Worm (Caenorhabditis elegans) whole organism, L2 larva: ENCODE results near the gene cri-2.

ENCODE experiments used
- R02D3.7 ChIP-seq: fragments of 150-350 bp; optimal IDR thresholded peaks from 2 replicates; lab custom pipeline; 2014; ENCODE audit warnings: missing biosample characterization, missing genetic modification characterization
- Y55F3AM.14 ChIP-seq: fragments of 200-800 bp; sonication (Bioruptor generic); optimal IDR thresholded peaks from 2 replicates; lab custom pipeline; 2018; ENCODE audit warnings: mild to moderate bottlenecking, missing genetic modification characterization, missing compliant biosample characterization
- ZK546.5 ChIP-seq: sonication (generic microtip); optimal IDR thresholded peaks from 2 replicates; lab custom pipeline; 2017; ENCODE audit warnings: missing biosample characterization, missing genetic modification characterization
- alr-1 ChIP-seq: fragments of 150-350 bp; optimal IDR thresholded peaks from 2 replicates; lab custom pipeline; 2014; ENCODE audit warnings: missing biosample characterization, missing genetic modification characterization
- ama-1 ChIP-seq: fragments of 150-350 bp; optimal IDR thresholded peaks from 2 replicates; lab custom pipeline; 2018; ENCODE audit warnings: inconsistent platforms
- blmp-1 ChIP-seq: sonication (generic microtip); optimal IDR thresholded peaks from 2 replicates; lab custom pipeline; 2017; ENCODE audit warnings: missing genetic modification characterization, mild to moderate bottlenecking, missing compliant biosample characterization, antibody characterized with exemption, moderate library complexity; ENCODE audit not compliant: insufficient read depth
- ceh-16 ChIP-seq: fragments of 150-350 bp; optimal IDR thresholded peaks from 2 replicates; lab custom pipeline; 2014; ENCODE audit warnings: missing biosample characterization, missing genetic modification characterization
- ceh-82 ChIP-seq: fragments of 150-350 bp; optimal IDR thresholded peaks from 2 replicates; lab custom pipeline; 2014; ENCODE audit warnings: missing biosample characterization, missing genetic modification characterization
- crh-2 ChIP-seq: sonication (generic microtip); optimal IDR thresholded peaks from 2 replicates; lab custom pipeline; 2017; ENCODE audit warnings: missing biosample characterization, missing genetic modification characterization
- dmd-4 ChIP-seq: sonication (generic microtip); optimal IDR thresholded peaks from 2 replicates; lab custom pipeline; 2017; ENCODE audit warnings: missing biosample characterization, missing genetic modification characterization
- elt-1 ChIP-seq: fragments of 150-350 bp; optimal IDR thresholded peaks from 2 replicates; lab custom pipeline; 2014; ENCODE audit warnings: missing biosample characterization, missing genetic modification characterization
- elt-3 ChIP-seq: sonication (generic microtip); optimal IDR thresholded peaks from 2 replicates; lab custom pipeline; 2017; ENCODE audit warnings: missing biosample characterization, missing genetic modification characterization
- fos-1 ChIP-seq: fragments of 150-350 bp; optimal IDR thresholded peaks from 2 replicates; lab custom pipeline; 2014; ENCODE audit warnings: missing biosample characterization, missing genetic modification characterization
- gmeb-1 ChIP-seq: fragments of 150-350 bp; optimal IDR thresholded peaks from 2 replicates; lab custom pipeline; 2014; ENCODE audit warnings: missing biosample characterization, missing genetic modification characterization
- lin-13 ChIP-seq: fragments of 150-350 bp; optimal IDR thresholded peaks from 2 replicates; lab custom pipeline; 2014; ENCODE audit warnings: missing biosample characterization, missing genetic modification reagents, missing genetic modification characterization
- lsy-2 ChIP-seq, 2 experiments: fragments of 150-350 bp in 1 of 2; sonication (generic microtip) in 1 of 2; optimal IDR thresholded peaks; 2 replicates each; lab custom pipeline; 2014 to 2017; ENCODE audit warnings: missing biosample characterization in 2 of 2, missing genetic modification characterization in 2 of 2
- nhr-10 ChIP-seq: sonication (generic microtip); optimal IDR thresholded peaks from 2 replicates; lab custom pipeline; 2017; ENCODE audit warnings: missing biosample characterization, missing genetic modification characterization
- nhr-12 ChIP-seq: fragments of 150-350 bp; optimal IDR thresholded peaks from 2 replicates; lab custom pipeline; 2014; ENCODE audit warnings: missing biosample characterization, missing genetic modification characterization
- nhr-129 ChIP-seq: fragments of 150-350 bp; optimal IDR thresholded peaks from 2 replicates; lab custom pipeline; 2014; ENCODE audit warnings: missing biosample characterization, missing genetic modification characterization
- nhr-21 ChIP-seq: fragments of 150-350 bp; optimal IDR thresholded peaks from 2 replicates; lab custom pipeline; 2014; ENCODE audit warnings: missing biosample characterization, missing genetic modification characterization
- nhr-23 ChIP-seq: fragments of 150-350 bp; optimal IDR thresholded peaks from 2 replicates; lab custom pipeline; 2014; ENCODE audit warnings: missing biosample characterization, missing genetic modification reagents, missing genetic modification characterization
- nhr-237 ChIP-seq: fragments of 150-350 bp; optimal IDR thresholded peaks from 2 replicates; lab custom pipeline; 2014; ENCODE audit warnings: missing biosample characterization, missing genetic modification characterization
- nhr-25 ChIP-seq: fragments of 150-350 bp; sonication (generic microtip); optimal IDR thresholded peaks from 3 replicates; lab custom pipeline; 2014; ENCODE audit warnings: missing biosample characterization, missing genetic modification characterization
- nhr-77 ChIP-seq: fragments of 150-350 bp; optimal IDR thresholded peaks from 2 replicates; lab custom pipeline; 2014; ENCODE audit warnings: missing biosample characterization, missing genetic modification characterization
- peb-1 ChIP-seq: fragments of 150-350 bp; optimal IDR thresholded peaks from 2 replicates; lab custom pipeline; 2014; ENCODE audit warnings: missing biosample characterization, missing genetic modification characterization
- sem-4 ChIP-seq: fragments of 150-350 bp; optimal IDR thresholded peaks from 2 replicates; lab custom pipeline; 2014; ENCODE audit warnings: missing biosample characterization, missing genetic modification reagents, missing genetic modification characterization
- skn-1 ChIP-seq: sonication (generic microtip); optimal IDR thresholded peaks from 2 replicates; lab custom pipeline; 2017; ENCODE audit warnings: missing biosample characterization, missing genetic modification characterization
- sma-3 ChIP-seq: sonication (generic microtip); optimal IDR thresholded peaks from 2 replicates; lab custom pipeline; 2016; ENCODE audit warnings: missing genetic modification reagents, missing genetic modification characterization, missing compliant biosample characterization
- snpc-4 ChIP-seq: fragments of 150-350 bp; optimal IDR thresholded peaks from 2 replicates; lab custom pipeline; 2014; ENCODE audit warnings: missing biosample characterization, missing genetic modification characterization
- unc-39 ChIP-seq: fragments of 150-350 bp; optimal IDR thresholded peaks from 2 replicates; lab custom pipeline; 2014; ENCODE audit warnings: missing biosample characterization, missing genetic modification characterization
- unc-55 ChIP-seq: fragments of 150-350 bp; sonication (generic microtip); optimal IDR thresholded peaks from 3 replicates; lab custom pipeline; 2014; ENCODE audit warnings: missing biosample characterization, missing genetic modification reagents, missing genetic modification characterization
- zag-1 ChIP-seq: fragments of 150-350 bp; optimal IDR thresholded peaks from 2 replicates; lab custom pipeline; 2014; ENCODE audit warnings: missing biosample characterization, missing genetic modification characterization
- ztf-1 ChIP-seq: fragments of 200-800 bp; sonication (Bioruptor generic); conservative IDR thresholded peaks from 2 replicates; pipeline ENCODE4 v1.3.6; 2022; ENCODE audit warnings: missing genetic modification characterization, missing compliant biosample characterization
- ztf-11 ChIP-seq: sonication (generic microtip); optimal IDR thresholded peaks from 2 replicates; lab custom pipeline; 2017; ENCODE audit warnings: missing biosample characterization, missing genetic modification characterization
- ztf-4 ChIP-seq: fragments of 150-350 bp; optimal IDR thresholded peaks from 2 replicates; lab custom pipeline; 2014; ENCODE audit warnings: missing biosample characterization, missing genetic modification characterization

cri-2 gene

DNA sequence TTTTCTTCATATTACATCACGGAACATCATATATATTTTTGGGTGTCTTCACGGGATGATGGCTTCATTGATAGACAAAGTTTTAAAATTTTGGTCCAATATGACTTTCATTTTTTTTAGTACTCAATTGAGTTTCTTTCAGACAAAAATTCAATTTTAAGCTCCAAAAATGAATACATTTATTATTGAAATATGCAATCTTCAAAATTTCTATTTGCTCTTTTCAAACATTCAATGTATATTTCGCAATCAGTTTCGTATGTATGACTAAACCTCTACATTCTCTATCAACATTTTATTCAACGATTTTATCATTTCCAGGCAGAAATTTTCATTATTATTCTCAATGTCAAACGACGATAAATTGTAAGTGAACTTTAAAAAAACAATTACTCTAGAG is 18.2 kb upstream of the cri-2 start, which contains the start of gene srp-8:
srp-8 (plus strand) TSS at position 301 of the 400 bp plus-strand sequence.
- no peak for TF ChIP-seq peb-1

DNA sequence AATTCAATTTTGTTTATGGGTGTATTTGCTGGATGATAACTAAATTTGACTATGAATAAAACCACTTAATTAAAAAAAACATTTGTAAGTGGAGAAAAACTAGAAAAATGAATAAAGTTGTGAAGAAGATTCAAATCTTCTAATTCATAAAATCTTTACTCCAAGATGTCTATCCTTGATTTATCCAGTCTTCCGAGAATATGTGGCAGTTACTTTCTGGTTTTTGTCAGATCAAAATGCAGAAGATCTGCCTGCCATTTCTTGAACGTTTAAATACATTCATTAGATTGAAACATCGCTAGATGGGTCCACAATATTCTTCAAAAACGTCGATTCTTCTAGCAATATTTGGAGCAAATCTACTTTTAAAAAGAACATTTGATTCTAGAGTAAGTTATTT is 15.9 kb upstream of the cri-2 start, which contains the start of gene F20D6.2:
F20D6.2 (plus strand) TSS at position 301 of the 400 bp plus-strand sequence.
- TF ChIP-seq nhr-10 (tag; lab: Kevin White, UChicago), result no peak
- TF ChIP-seq nhr-12 (tag; lab: Kevin White, UChicago), result no peak
- TF ChIP-seq Y55F3AM.14 (GFP tag; lab: Kevin White, UChicago), result no peak
- no peak for TF ChIP-seq ama-1 (lab: Kevin White, UChicago)
- TF ChIP-seq ZK546.5, result no peak
- TF ChIP-seq dmd-4 (tag; lab: Kevin White, UChicago), result no peak
- TF ChIP-seq nhr-237 (tag; lab: Kevin White, UChicago), result no peak
- no peak for TF ChIP-seq nhr-23 (tag; lab: Kevin White, UChicago)
- TF ChIP-seq ztf-11, result no peak
- TF ChIP-seq ceh-82 (tag; lab: Kevin White, UChicago), result no peak
- no peak for TF ChIP-seq R02D3.7 (tag; lab: Kevin White, UChicago)
- no peak for TF ChIP-seq peb-1
- no peak for TF ChIP-seq elt-3
- TF ChIP-seq snpc-4 (tag; lab: Kevin White, UChicago), result no peak
- TF ChIP-seq ceh-16 (tag; lab: Kevin White, UChicago), result no peak
- TF ChIP-seq, all 48 proteins: peak for 0

- TF ChIP-seq unc-39 (tag; lab: Kevin White, UChicago) (no peak), blmp-1 (tag; lab: Kevin White, UChicago) (no peak), fos-1 (tag; lab: Kevin White, UChicago) (no peak), elt-3 (no peak), crh-2 (no peak), alr-1 (tag; lab: Kevin White, UChicago) (no peak), skn-1 (tag; lab: Kevin White, UChicago) (no peak), nhr-21 (tag; lab: Kevin White, UChicago) (no peak), nhr-10 (tag; lab: Kevin White, UChicago) (no peak), nhr-129 (tag; lab: Kevin White, UChicago) (no peak), nhr-237 (tag; lab: Kevin White, UChicago) (no peak), sma-3 (GFP tag; lab: Kevin White, UChicago) (no peak), lin-13 (GFP tag; lab: Kevin White, UChicago) (no peak), ztf-11 (no peak), lsy-2 (tag; optimal IDR thresholded peaks at IDR 0.05; lab: Kevin White, UChicago) (no peak), ztf-1 (GFP tag; lab: Robert Waterston, UW) (no peak), sem-4 (tag; lab: Kevin White, UChicago) (no peak), unc-55 (no peak), ZK546.5 (no peak)
Measured at ce11 chrV:8188421-8188820, 13.2 kb upstream of the cri-2 start, which contains the start of gene F20D6.15. Gene F20D6.15 (minus strand): TSS chrV:8188467.

DNA sequence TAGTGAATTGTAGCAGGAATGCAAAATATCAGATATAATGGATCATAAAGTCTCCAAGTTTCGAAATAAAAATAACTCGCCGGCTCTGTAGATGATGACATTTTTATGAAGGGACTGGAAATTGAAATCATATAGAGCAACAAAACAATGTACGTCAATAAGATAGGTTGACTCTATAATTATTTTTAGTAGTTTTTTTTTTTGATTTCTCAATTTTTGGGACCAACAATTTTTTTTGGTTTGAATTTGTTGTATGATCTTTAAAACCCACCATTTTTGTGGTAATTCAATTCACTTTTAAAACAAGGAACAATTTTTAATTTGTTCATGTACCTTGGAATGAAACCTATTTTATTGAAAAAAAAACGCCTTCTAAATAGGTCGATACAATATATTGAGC is 11.6 kb upstream of the cri-2 start, which contains the start of gene F20D6.12:
F20D6.12 (minus strand) TSS at position 101 of the 400 bp plus-strand sequence.
- TF ChIP-seq ztf-1 (GFP tag; lab: Robert Waterston, UW) (no peak), dmd-4 (tag; lab: Kevin White, UChicago) (no peak), ceh-16 (tag; lab: Kevin White, UChicago) (no peak), nhr-21 (tag; lab: Kevin White, UChicago) (no peak), Y55F3AM.14 (GFP tag; lab: Kevin White, UChicago) (no peak), peb-1 (no peak), nhr-77 (tag; lab: Kevin White, UChicago) (no peak), elt-1 (no peak), zag-1 (tag; lab: Kevin White, UChicago) (no peak), sma-3 (GFP tag; lab: Kevin White, UChicago) (no peak), nhr-237 (tag; lab: Kevin White, UChicago) (no peak), crh-2 (no peak), unc-55 (no peak), ztf-4 (no peak), ceh-82 (tag; lab: Kevin White, UChicago) (no peak), nhr-25 (no peak), fos-1 (tag; lab: Kevin White, UChicago) (no peak), gmeb-1 (tag; lab: Kevin White, UChicago) (no peak), alr-1 (tag; lab: Kevin White, UChicago) (no peak), sem-4 (tag; lab: Kevin White, UChicago) (no peak)
